Worm (Caenorhabditis elegans): Measurements from ENCODE around the gene str-8.

ce11 chrV:15733020-15733419 is 21.8 kb upstream of the str-8 start:
- no peak for TF ChIP-seq ama-1 (optimal IDR thresholded peaks at IDR 0.05)
- TF ChIP-seq lsy-2 (tag; optimal IDR thresholded peaks at IDR 0.05): no peak
- no peak for TF ChIP-seq nhr-28 (tag; optimal IDR thresholded peaks at IDR 0.05)
- TF ChIP-seq Y5F2A.4 (GFP tag; optimal IDR thresholded peaks at IDR 0.05): no peak
- TF ChIP-seq nhr-76 (tag; optimal IDR thresholded peaks at IDR 0.05): no peak
- TF ChIP-seq nhr-237 (tag; optimal IDR thresholded peaks at IDR 0.05): no peak
